Fruit fly (Drosophila melanogaster) Kc167 (cell line): ENCODE data around the gene tadr.

Experiments
- Myc ChIP-seq: fragments of >200 bp; optimal IDR thresholded peaks from 2 replicates; lab custom pipeline; 2017; ENCODE audit warnings: missing external identifiers
- Sin3A ChIP-seq: fragments of >200 bp; optimal IDR thresholded peaks from 2 replicates; lab custom pipeline; 2018; ENCODE audit warnings: missing external identifiers
- h ChIP-seq: fragments of >200 bp; optimal IDR thresholded peaks from 3 replicates; lab custom pipeline; 2018; ENCODE audit warnings: missing external identifiers
- insv ChIP-seq: fragments of >200 bp; optimal IDR thresholded peaks from 3 replicates; lab custom pipeline; 2018; ENCODE audit warnings: missing external identifiers
- psq ChIP-seq: fragments of >200 bp; optimal IDR thresholded peaks from 2 replicates; lab custom pipeline; 2017; ENCODE audit warnings: missing external identifiers
- ttk ChIP-seq: sonication (Bioruptor generic); optimal IDR thresholded peaks from 2 replicates; lab custom pipeline; 2017; ENCODE audit warnings: missing external identifiers

Gene tadr

DNA sequence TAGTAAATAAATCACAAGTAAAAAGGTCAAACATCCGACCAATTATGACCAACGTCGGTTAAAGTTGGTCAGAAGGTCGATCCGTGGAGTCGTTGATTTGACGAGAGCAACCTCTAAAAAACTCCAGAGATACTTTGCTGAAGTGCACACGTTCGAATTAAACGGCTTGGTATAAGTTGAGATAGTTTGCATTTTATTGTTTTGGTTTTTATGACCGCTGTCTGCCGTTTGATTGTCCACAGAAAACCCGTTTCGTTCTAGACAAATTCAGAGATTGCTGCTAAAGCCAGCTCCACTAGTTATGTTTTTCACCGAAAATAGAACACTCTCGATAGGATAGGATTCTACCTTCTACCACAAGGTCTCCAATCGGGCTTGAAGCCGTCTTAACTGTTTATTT is 1.4 kb upstream of the tadr start:
- no peak for TF ChIP-seq Myc (lab: Kevin White, UChicago)
- no peak for TF ChIP-seq Sin3A (lab: Kevin White, UChicago)

DNA sequence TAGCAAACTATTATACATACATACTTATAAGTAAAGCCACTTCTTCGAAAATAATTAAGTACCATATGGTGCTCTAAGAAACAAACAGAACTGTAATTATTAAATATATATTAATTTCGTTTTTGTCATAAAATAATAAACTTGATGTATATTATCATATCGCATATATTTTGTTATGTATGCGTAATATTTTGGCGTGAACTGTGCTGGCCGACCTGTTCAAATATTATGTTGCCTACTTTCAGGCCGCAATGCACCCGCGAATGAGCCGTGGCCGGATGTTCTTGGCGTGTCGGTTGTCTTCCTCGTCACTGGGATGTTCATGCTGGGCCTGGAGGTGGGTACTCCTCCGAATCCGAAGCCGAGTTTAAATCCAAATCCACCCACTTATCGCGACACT is 2.6 kb downstream of the tadr start:
- no peak for TF ChIP-seq h (lab: Kevin White, UChicago)

DNA sequence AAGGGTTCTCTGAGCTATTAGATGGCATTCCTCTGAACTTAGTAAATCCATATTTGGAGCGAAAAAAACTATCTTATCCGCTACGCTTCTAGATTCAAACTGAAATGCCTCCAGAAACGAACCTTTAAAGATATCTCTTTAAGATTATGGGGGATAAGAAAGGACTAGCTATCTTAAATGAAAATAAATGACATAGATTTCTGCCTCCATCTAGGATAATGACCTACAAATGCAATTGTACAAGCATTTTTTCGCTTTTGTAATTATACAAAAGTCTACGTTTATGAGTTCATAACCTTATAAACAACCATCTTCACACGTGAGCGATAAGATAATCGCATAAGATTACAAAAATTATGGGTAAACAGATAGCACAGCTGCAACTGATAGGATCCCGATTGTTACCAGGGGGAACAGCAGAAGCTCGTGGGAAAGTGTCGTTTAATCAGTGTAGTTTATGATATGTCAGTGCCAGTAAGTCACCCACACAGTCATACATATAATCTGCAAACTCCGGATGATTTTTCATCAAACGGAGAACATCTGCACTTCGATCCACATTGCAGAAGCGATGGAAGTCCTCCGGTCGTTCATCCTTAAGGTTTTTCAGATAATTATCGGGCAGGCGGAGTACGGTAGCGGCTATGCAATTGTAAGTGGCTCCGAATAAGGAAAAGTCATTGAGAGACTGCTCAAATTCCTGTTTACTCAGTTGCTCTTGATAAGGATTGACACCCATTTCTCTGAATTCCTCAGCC is 7.4 kb downstream of the tadr start, which contains the start of gene CG33511:
TSS of gene CG33511 (minus strand) at position 51 of the 758 bp plus-strand sequence.
- no peak for TF ChIP-seq psq
- TF ChIP-seq ttk (lab: Kevin White, UChicago), result no peak
- no peak for TF ChIP-seq h (lab: Kevin White, UChicago)
- TF ChIP-seq Myc (lab: Kevin White, UChicago), result no peak
- TF ChIP-seq Sin3A (lab: Kevin White, UChicago), result no peak
- TF ChIP-seq insv, result no peak

DNA sequence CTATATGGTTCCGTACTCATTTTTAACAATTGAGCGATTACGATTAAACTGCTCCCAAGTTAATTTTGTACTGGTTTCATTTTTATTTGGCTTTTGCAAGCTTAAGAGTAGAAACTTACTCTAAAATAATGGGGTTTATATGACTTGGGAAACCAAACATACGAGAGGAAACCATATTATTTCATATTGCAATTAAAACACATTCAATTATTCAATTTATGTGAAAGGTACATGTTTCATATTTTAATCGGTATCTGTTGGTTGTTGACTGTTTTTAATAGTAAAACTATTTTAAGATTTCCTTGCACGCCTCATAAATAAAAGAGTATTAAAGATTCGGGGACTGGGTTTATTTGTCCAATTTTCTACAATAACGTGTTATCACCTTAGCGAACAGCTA is 9.1 kb downstream of the tadr start, which contains the start of gene CG33510:
TSS of gene CG33510 (minus strand) at position 59 of the 400 bp plus-strand sequence.
- TF ChIP-seq ttk (lab: Kevin White, UChicago), result no peak
- no peak for TF ChIP-seq h (lab: Kevin White, UChicago)
- TF ChIP-seq psq, result no peak
- no peak for TF ChIP-seq Sin3A (lab: Kevin White, UChicago)
- no peak for TF ChIP-seq Myc (lab: Kevin White, UChicago)
- no peak for TF ChIP-seq insv

DNA sequence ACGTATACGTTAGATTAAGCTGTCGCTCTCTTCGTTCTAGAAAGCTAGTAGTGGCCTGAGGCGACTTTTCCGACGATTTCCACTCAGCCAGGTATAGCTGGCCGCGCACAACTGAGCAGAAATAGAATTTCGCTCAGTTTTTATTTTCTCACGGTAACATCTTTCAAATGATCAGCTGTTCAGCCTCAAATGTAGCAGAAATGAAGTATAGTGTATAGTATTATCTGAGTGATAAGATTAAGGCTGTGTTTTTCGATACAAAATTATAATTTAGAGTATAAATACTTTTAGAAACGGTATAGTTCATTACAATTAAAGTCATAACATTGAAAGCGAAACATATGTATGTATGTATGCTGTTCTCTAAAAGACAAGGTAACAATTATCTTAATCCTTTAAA is 11.2 kb downstream of the tadr start, which contains the start of gene CG33509:
TSS of gene CG33509 (minus strand) at position 101 of the 400 bp plus-strand sequence.
- TF ChIP-seq Myc (lab: Kevin White, UChicago) (no peak), psq (no peak), insv (no peak), h (lab: Kevin White, UChicago) (no peak), ttk (lab: Kevin White, UChicago) (no peak), Sin3A (lab: Kevin White, UChicago) (no peak)

DNA sequence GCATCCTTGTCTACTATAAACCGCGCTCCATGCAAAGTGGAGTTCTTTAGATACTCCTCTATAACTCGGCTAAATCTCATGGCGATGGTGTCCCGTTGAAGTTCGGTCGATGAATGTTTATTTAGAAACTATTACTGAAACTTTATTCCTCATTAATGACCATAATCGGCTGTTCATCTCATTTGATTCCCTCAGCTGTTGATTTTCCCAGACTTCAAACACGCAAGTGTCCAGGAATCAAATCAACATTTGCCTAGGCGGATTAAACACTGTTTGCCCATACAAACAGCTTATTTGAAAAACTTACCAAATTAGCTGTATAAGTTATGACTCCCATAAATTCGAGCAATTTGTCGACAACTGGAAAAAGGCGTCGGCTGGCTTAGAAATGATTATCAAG is 13.4 kb downstream of the tadr start, which contains the start of gene ppk13:
TSS of gene ppk13 (minus strand) at position 101 of the 400 bp plus-strand sequence.
- TF ChIP-seq psq (no peak), Myc (lab: Kevin White, UChicago) (no peak), insv (no peak), ttk (lab: Kevin White, UChicago) (no peak), h (lab: Kevin White, UChicago) (no peak), Sin3A (lab: Kevin White, UChicago) (no peak)

DNA sequence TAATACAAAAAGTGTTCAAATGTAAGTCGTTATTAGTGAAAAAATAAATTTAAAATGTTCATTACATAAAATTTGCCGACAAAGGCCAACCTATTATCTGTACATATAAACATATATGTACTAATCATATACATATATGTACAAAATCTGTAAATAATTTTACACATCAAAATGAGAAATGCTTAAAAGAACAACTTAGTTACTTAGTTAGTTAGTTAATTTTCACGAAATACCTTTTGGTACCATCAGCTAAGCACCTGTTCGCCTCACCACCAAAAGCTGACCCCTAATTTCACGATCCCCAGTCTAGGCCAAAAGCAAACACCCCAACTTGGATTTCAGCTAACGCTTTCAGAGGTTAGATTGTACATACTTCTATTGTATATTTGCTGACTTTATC is 13.9 kb downstream of the tadr start, which contains the start of gene CG9259:
TSS of gene CG9259 (plus strand) at position 301 of the 400 bp plus-strand sequence.
- no peak for TF ChIP-seq Sin3A (lab: Kevin White, UChicago)
- no peak for TF ChIP-seq psq
- no peak for TF ChIP-seq ttk (lab: Kevin White, UChicago)
- TF ChIP-seq insv, result no peak
- no peak for TF ChIP-seq Myc (lab: Kevin White, UChicago)
- no peak for TF ChIP-seq h (lab: Kevin White, UChicago)

DNA sequence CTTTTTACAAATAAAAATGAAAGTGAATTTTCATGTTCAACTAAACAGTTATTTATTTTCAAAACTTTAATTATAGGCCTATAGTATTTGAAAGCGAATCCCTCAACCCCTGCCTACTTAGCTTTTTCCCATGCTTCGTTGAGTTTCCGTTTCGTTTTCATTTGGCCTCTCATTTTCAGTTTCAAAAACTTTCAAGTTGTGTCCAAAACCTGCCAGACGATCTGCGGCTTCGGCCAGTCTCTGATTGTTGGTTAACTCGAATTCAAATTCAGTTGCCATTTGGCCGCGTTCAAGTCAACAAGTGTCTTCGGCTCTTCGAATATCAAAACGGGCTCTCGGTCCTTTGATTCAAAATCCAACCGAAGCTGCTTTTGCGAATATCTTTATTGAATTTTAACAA is 15.8 kb downstream of the tadr start, which contains the start of gene CG14397:
TSS of gene CG14397 (plus strand) at position 270 of the 400 bp plus-strand sequence.
- TF ChIP-seq h (lab: Kevin White, UChicago), result no peak
- TF ChIP-seq psq, result no peak
- TF ChIP-seq ttk (lab: Kevin White, UChicago), result no peak

DNA sequence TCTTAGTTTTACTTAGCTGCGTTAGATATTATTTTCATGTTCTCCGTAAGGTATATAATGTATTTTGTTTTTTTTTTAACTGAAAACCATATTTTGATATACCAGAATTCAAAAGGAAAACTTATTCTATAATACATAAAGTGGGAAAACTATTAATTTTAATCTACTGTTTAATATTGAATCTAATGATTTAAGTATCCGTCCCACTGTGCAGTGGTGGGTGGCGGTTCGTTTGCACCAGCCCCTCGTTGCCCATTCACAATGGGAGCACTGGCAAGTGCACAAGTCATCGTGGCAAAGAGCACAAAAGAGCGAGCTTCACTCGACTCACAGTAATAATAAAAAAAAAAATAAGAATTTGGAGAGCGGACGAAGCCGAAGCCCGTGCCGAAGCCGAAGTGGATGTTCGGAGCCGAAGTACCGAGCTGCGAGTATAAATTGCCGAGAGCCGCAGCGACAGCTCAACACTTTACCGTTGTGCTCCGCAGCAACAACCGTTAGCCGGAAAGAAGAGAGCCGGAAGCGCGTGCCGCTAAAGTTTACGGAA is 21.3 kb downstream of the tadr start, which contains the start of gene CG34136:
TSS of gene CG34136 (plus strand) at position 475 of the 547 bp plus-strand sequence.
- TF ChIP-seq h (lab: Kevin White, UChicago) (no peak), ttk (lab: Kevin White, UChicago) (no peak)

DNA sequence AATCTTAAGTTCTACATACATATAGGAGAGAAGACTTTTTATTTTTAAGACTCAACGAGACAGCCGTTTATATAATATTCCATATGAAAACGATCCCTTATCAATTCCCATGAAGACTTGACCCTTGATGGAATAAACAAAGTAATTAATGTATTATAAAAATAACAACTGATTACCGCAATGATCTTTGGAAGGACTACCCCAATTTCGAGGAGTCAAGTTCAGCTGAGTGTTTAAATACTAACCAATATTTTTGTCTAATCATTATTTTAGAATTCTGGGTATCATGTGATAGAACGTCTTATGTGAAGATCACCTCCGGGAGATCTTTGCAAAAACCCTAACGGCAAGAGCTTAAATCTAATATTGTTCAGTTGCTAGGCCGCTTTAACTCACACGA is 22.6 kb downstream of the tadr start:
- TF ChIP-seq psq (no peak), h (lab: Kevin White, UChicago) (no peak), insv (no peak), Myc (lab: Kevin White, UChicago) (no peak), ttk (lab: Kevin White, UChicago) (no peak), Sin3A (lab: Kevin White, UChicago) (no peak)

DNA sequence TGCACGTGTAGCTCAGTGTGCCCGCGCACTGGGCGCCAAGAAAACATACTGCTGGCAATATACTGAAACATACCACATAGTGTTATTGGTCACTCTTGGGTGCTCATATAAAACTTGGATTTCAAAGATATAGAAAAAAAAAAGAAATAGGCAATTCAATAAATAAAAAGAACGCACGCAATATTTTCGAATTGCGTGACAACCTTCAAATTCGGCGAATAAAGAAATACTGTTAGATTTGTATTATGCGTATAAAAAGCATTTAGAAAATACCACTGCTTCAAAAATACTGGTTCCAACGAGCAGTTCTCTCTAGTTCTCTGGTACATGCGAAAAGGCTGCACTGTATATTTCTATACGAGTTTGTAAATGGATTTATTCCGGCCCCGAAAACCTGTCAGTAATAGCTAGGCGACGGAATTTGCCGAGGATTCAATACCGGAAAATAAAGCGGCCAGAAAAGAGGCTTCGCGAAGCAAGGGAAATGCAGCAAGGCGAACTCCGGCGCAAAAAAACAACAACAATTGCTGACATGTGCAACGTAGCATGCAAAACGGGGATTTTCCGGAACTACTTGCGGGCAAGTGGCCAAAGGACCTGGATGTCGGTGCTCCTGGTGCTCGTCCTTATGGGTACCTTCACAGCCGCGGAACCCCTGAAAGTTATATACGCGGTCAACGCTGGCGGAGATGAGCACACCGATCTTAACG is 27.3 kb downstream of the tadr start, which contains the start of gene CG9257:
TSS of gene CG9257 (plus strand) at position 345 of the 710 bp plus-strand sequence.
- TF ChIP-seq psq, result no peak
- TF ChIP-seq Sin3A (lab: Kevin White, UChicago), result no peak
- TF ChIP-seq h (lab: Kevin White, UChicago), result no peak
- no peak for TF ChIP-seq ttk (lab: Kevin White, UChicago)
- no peak for TF ChIP-seq insv
- TF ChIP-seq Myc (lab: Kevin White, UChicago), result no peak

DNA sequence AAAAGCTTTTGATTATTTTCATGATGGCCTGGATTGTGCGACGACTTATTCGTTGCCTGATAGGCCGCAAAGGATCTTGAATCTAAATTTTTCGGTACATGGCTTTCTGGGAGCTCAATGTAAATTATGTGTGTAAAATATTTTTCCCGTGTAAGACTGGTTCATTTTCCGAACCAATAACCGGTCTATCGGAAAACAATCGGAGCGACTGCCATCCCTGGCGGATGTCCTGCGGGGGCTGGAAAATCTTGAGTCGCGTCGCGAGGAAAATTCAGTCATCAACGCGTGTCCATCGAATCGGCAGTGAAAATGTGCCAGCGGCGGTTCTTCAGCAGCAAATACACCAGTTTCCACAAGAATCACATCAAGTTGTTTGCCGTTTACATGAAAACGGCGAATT is 29.1 kb downstream of the tadr start, which contains the start of the genes CG46307 and Nhe2:
TSS of gene CG46307 (plus strand) at position 243 of the 400 bp plus-strand sequence.
TSS of gene Nhe2 (plus strand) at position 243 of the 400 bp plus-strand sequence.
- TF ChIP-seq Sin3A (lab: Kevin White, UChicago) (no peak), insv (no peak), Myc (lab: Kevin White, UChicago) (no peak), ttk (lab: Kevin White, UChicago) (no peak), psq (no peak), h (lab: Kevin White, UChicago) (no peak)
